Worm (Caenorhabditis elegans): Measurements from ENCODE around the gene W01H2.2.

W01H2.2 gene

ce11 chrX:4245124-4245523 lies 26.9 kb upstream of the W01H2.2 start:
- TF ChIP-seq nhr-19 (GFP tag; conservative IDR thresholded peaks at IDR 0.05) (peak; percentile 49), mep-1 (tag; optimal IDR thresholded peaks at IDR 0.05) (no peak), efl-1 (optimal IDR thresholded peaks at IDR 0.05) (no peak), efl-1 (GFP tag; optimal IDR thresholded peaks at IDR 0.05 in 1 of 2) (peak in 1 of 2 experiments; percentile 78), elt-2 (tag; optimal IDR thresholded peaks at IDR 0.05) (peak; percentile 74), snpc-4 (tag; optimal IDR thresholded peaks at IDR 0.05) (no peak), nhr-20 (tag; optimal IDR thresholded peaks at IDR 0.05) (peak; percentile 1), ceh-88 (GFP tag; IDR thresholded peaks at IDR 0.05) (no peak), lin-35 (GFP tag; optimal IDR thresholded peaks at IDR 0.05) (peak in 1 of 2 experiments; percentile 55)

- TF ChIP-seq dpl-1 (GFP tag; optimal IDR thresholded peaks at IDR 0.05) (no peak), fkh-4 (tag; optimal IDR thresholded peaks at IDR 0.05; ENCODE audit: borderline replicate concordance) (no peak), lin-14 (GFP tag; optimal IDR thresholded peaks at IDR 0.05) (peak; percentile 48), tlp-1 (tag; optimal IDR thresholded peaks at IDR 0.05) (no peak), lsy-2 (tag; optimal IDR thresholded peaks at IDR 0.05) (peak in 1 of 2 experiments; percentile 32), unc-62 (GFP tag; optimal IDR thresholded peaks at IDR 0.05) (no peak), nhr-85 (tag) (peak; percentile 82), nhr-20 (tag; optimal IDR thresholded peaks at IDR 0.05) (peak; percentile 44), nhr-90 (tag; optimal IDR thresholded peaks at IDR 0.05; ENCODE audit: poor library complexity) (peak; percentile 35), nhr-71 (tag; optimal IDR thresholded peaks at IDR 0.05) (peak; percentile 49), dsc-1 (tag; optimal IDR thresholded peaks at IDR 0.05) (no peak), blmp-1 (tag; optimal IDR thresholded peaks at IDR 0.05) (peak; percentile 40), elt-2 (tag; optimal IDR thresholded peaks at IDR 0.05) (peak; percentile 61), fkh-10 (GFP tag; optimal IDR thresholded peaks at IDR 0.05) (no peak), lin-15B (tag; optimal IDR thresholded peaks at IDR 0.05) (no peak), lin-13 (GFP tag; optimal IDR thresholded peaks at IDR 0.05) (no peak), pax-3 (tag; optimal IDR thresholded peaks at IDR 0.05) (no peak), aly-2 (tag; optimal IDR thresholded peaks at IDR 0.05) (no peak), mdl-1 (tag; optimal IDR thresholded peaks at IDR 0.05) (peak in 1 of 2 experiments; percentile 83), elt-3 (tag; optimal IDR thresholded peaks at IDR 0.05) (peak in 2 of 6 experiments; percentile 48 to 64), nhr-19 (GFP tag; conservative IDR thresholded peaks at IDR 0.05) (peak; percentile 30), lir-3 (tag; optimal IDR thresholded peaks at IDR 0.05; ENCODE audit: poor library complexity) (no peak), hlh-17 (GFP tag; optimal IDR thresholded peaks at IDR 0.05; ENCODE audit: borderline replicate concordance) (no peak), snu-23 (GFP tag; optimal IDR thresholded peaks at IDR 0.05) (peak; percentile 10), lin-35 (GFP tag; optimal IDR thresholded peaks at IDR 0.05) (peak in 1 of 2 experiments; percentile 56)
Measured at ce11 chrX:4244489-4245123, 26.3 kb upstream of the W01H2.2 start.

- TF ChIP-seq ztf-4 (tag; optimal IDR thresholded peaks at IDR 0.05) = no peak
- TF ChIP-seq elt-2 (tag; optimal IDR thresholded peaks at IDR 0.05) = no peak
- no peak for TF ChIP-seq alr-1 (tag; optimal IDR thresholded peaks at IDR 0.05; ENCODE audit: borderline replicate concordance)
- TF ChIP-seq nhr-28 (tag; optimal IDR thresholded peaks at IDR 0.05) = no peak
- TF ChIP-seq xbp-1 (tag; optimal IDR thresholded peaks at IDR 0.05) = no peak
- TF ChIP-seq fkh-10 (GFP tag; optimal IDR thresholded peaks at IDR 0.05) = peak; percentile 43
- TF ChIP-seq skn-1 (tag; optimal IDR thresholded peaks at IDR 0.05) = no peak
- TF ChIP-seq mep-1 (tag; optimal IDR thresholded peaks at IDR 0.05) = no peak
- TF ChIP-seq nhr-85 (tag) = no peak
- TF ChIP-seq lin-14 (GFP tag; optimal IDR thresholded peaks at IDR 0.05) = peak; percentile 26
- TF ChIP-seq nhr-20 (tag; optimal IDR thresholded peaks at IDR 0.05) = no peak
- no peak for TF ChIP-seq sox-4 (tag; optimal IDR thresholded peaks at IDR 0.05)
- no peak for TF ChIP-seq tlp-1 (tag; optimal IDR thresholded peaks at IDR 0.05)
- TF ChIP-seq unc-30 (tag; optimal IDR thresholded peaks at IDR 0.05) = no peak
- no peak for TF ChIP-seq ztf-11 (tag; optimal IDR thresholded peaks at IDR 0.05)
- TF ChIP-seq nhr-90 (tag; optimal IDR thresholded peaks at IDR 0.05; ENCODE audit: poor library complexity) = no peak
Measured at ce11 chrX:4238971-4239370, 20.7 kb upstream of the W01H2.2 start.
